Fruit fly (Drosophila melanogaster) whole organism, wandering third instar larva: Measurements from ENCODE around the gene Uch.

Experiments
- Abd-B ChIP-seq: fragments of >200 bp; optimal IDR thresholded peaks from 2 replicates; lab custom pipeline; 2017; ENCODE audit warnings: missing biosample characterization, missing genetic modification characterization
- CG32264 ChIP-seq: fragments of 200-800 bp; sonication (Bioruptor generic); optimal IDR thresholded peaks from 2 replicates; lab custom pipeline; 2016; ENCODE audit warnings: missing biosample characterization, missing genetic modification characterization
- CG9705 ChIP-seq: fragments of 200-800 bp; sonication (Bioruptor generic); optimal IDR thresholded peaks from 2 replicates; lab custom pipeline; 2018; ENCODE audit warnings: missing biosample characterization, mild to moderate bottlenecking, missing genetic modification characterization
- CrebA ChIP-seq: fragments of 200-800 bp; sonication (Bioruptor generic); optimal IDR thresholded peaks from 2 replicates; lab custom pipeline; 2016; ENCODE audit warnings: missing biosample characterization, mild to moderate bottlenecking, missing genetic modification characterization, borderline replicate concordance
- Dfd ChIP-seq: fragments of >200 bp; optimal IDR thresholded peaks from 2 replicates; lab custom pipeline; 2017; ENCODE audit warnings: missing biosample characterization, missing genetic modification characterization
- Dif ChIP-seq: fragments of 200-275, 200-300 bp; sonication (Bioruptor generic); optimal IDR thresholded peaks from 2 replicates; lab custom pipeline; 2018; ENCODE audit warnings: missing biosample characterization, missing genetic modification characterization; ENCODE audit not compliant: partially characterized antibody
- GATAd ChIP-seq: sonication (Bioruptor generic); optimal IDR thresholded peaks from 2 replicates; lab custom pipeline; 2016; ENCODE audit warnings: missing biosample characterization, missing genetic modification characterization
- HLH106 ChIP-seq: fragments of 200-800 bp; optimal IDR thresholded peaks from 3 replicates; lab custom pipeline; 2019; ENCODE audit warnings: missing biosample characterization, mild to moderate bottlenecking, missing genetic modification characterization, moderate library complexity
- Hnf4 ChIP-seq: fragments of 200-800 bp; sonication (Bioruptor generic); optimal IDR thresholded peaks from 2 replicates; lab custom pipeline; 2016; ENCODE audit warnings: missing biosample characterization, mild to moderate bottlenecking, missing genetic modification characterization
- Hr78 ChIP-seq: fragments of >200 bp; optimal IDR thresholded peaks from 2 replicates; lab custom pipeline; 2017; ENCODE audit warnings: missing biosample characterization, missing genetic modification characterization
- Hr83 ChIP-seq: fragments of 200-300 bp; sonication (Bioruptor generic); optimal IDR thresholded peaks from 2 replicates; lab custom pipeline; 2016; ENCODE audit warnings: missing biosample characterization, mild to moderate bottlenecking, missing genetic modification characterization, moderate library complexity; ENCODE audit not compliant: poor library complexity, severe bottlenecking
- Jra ChIP-seq: sonication (Bioruptor generic); optimal IDR thresholded peaks from 2 replicates; lab custom pipeline; 2016; ENCODE audit warnings: missing biosample characterization, missing genetic modification characterization
- Mio ChIP-seq: sonication (Bioruptor generic); optimal IDR thresholded peaks from 2 replicates; lab custom pipeline; 2016; ENCODE audit warnings: missing biosample characterization, missing genetic modification characterization
- Myc ChIP-seq: fragments of >200 bp; optimal IDR thresholded peaks from 2 replicates; lab custom pipeline; 2017
- N ChIP-seq: fragments of >200 bp; optimal IDR thresholded peaks from 2 replicates; lab custom pipeline; 2018; ENCODE audit warnings: missing biosample characterization, missing external identifiers, missing genetic modification characterization
- OdsH ChIP-seq: fragments of 200-800 bp; sonication (Bioruptor generic); optimal IDR thresholded peaks from 2 replicates; lab custom pipeline; 2016; ENCODE audit warnings: missing biosample characterization, mild to moderate bottlenecking, missing genetic modification characterization
- Rel ChIP-seq, 2 experiments: fragments of 200-800 bp; sonication (Bioruptor generic) in 1 of 2; optimal IDR thresholded peaks; 2 replicates in 1 of 2; 3 replicates in 1 of 2; lab custom pipeline; 2016 to 2019; ENCODE audit warnings: mild to moderate bottlenecking in 2 of 2, missing biosample characterization in 2 of 2, missing genetic modification characterization in 2 of 2, moderate library complexity in 1 of 2
- Sp1 ChIP-seq: fragments of 200-800 bp; sonication (Bioruptor generic); optimal IDR thresholded peaks from 3 replicates; lab custom pipeline; 2019; ENCODE audit warnings: missing biosample characterization, mild to moderate bottlenecking, missing genetic modification characterization, moderate library complexity
- Vsx2 ChIP-seq: fragments of 200-300, 225-300 bp; sonication (Bioruptor generic); optimal IDR thresholded peaks from 2 replicates; lab custom pipeline; 2018; ENCODE audit warnings: missing biosample characterization, missing genetic modification characterization; ENCODE audit not compliant: partially characterized antibody
- br ChIP-seq: fragments of 200-800 bp; sonication (Bioruptor generic); optimal IDR thresholded peaks from 2 replicates; lab custom pipeline; 2016; ENCODE audit warnings: missing biosample characterization, missing genetic modification characterization
- brk ChIP-seq: fragments of 200-800 bp; sonication (Bioruptor generic); optimal IDR thresholded peaks from 2 replicates; lab custom pipeline; 2016; ENCODE audit warnings: missing biosample characterization, mild to moderate bottlenecking, missing genetic modification characterization
- dl ChIP-seq, 2 experiments: fragments of 175-275, 200-275 bp in 1 of 2; fragments of 200-275 bp in 1 of 2; sonication (Bioruptor generic); optimal IDR thresholded peaks; lab custom pipeline; 2018; ENCODE audit warnings: mild to moderate bottlenecking in 2 of 2, missing biosample characterization in 2 of 2, missing genetic modification characterization in 2 of 2, moderate library complexity in 2 of 2; ENCODE audit not compliant: partially characterized antibody in 2 of 2, insufficient read depth in 1 of 2
- dmrt93B ChIP-seq: fragments of 200-800 bp; sonication (Bioruptor generic); optimal IDR thresholded peaks from 2 replicates; lab custom pipeline; 2018; ENCODE audit warnings: missing biosample characterization, mild to moderate bottlenecking, missing genetic modification characterization
- dsf ChIP-seq: sonication (Bioruptor generic); optimal IDR thresholded peaks from 2 replicates; lab custom pipeline; 2016; ENCODE audit warnings: missing biosample characterization, missing genetic modification characterization, borderline replicate concordance
- ey ChIP-seq: fragments of 200-800 bp; sonication (Bioruptor generic); optimal IDR thresholded peaks from 2 replicates; lab custom pipeline; 2016; ENCODE audit warnings: missing biosample characterization, missing genetic modification characterization
- foxo ChIP-seq, 2 experiments: fragments of 200-800 bp; sonication (Bioruptor generic); optimal IDR thresholded peaks; 2 replicates in 1 of 2; 3 replicates in 1 of 2; lab custom pipeline; 2016 to 2017; ENCODE audit warnings: missing biosample characterization in 2 of 2, missing genetic modification characterization in 2 of 2
- fru ChIP-seq: fragments of 200-800 bp; sonication (Bioruptor generic); optimal IDR thresholded peaks from 3 replicates; lab custom pipeline; 2016; ENCODE audit warnings: missing biosample characterization, mild to moderate bottlenecking, missing genetic modification characterization
- h ChIP-seq: fragments of 200-800 bp; sonication (Bioruptor generic); optimal IDR thresholded peaks from 3 replicates; lab custom pipeline; 2016; ENCODE audit warnings: missing biosample characterization, mild to moderate bottlenecking, missing genetic modification characterization
- jim ChIP-seq: fragments of 175-275, 200-325 bp; sonication (Bioruptor generic); optimal IDR thresholded peaks from 2 replicates; lab custom pipeline; 2016; ENCODE audit warnings: missing biosample characterization, mild to moderate bottlenecking, missing genetic modification characterization
- lola ChIP-seq: fragments of >200 bp; optimal IDR thresholded peaks from 2 replicates; lab custom pipeline; 2017; ENCODE audit warnings: missing biosample characterization, missing genetic modification characterization
- pan ChIP-seq: fragments of >200 bp; optimal IDR thresholded peaks from 2 replicates; lab custom pipeline; 2017
- psq ChIP-seq: fragments of 200-800 bp; sonication (Bioruptor generic); optimal IDR thresholded peaks from 3 replicates; lab custom pipeline; 2017; ENCODE audit warnings: missing biosample characterization, mild to moderate bottlenecking, missing genetic modification characterization, moderate library complexity
- rgr ChIP-seq: fragments of 200-800 bp; sonication (Bioruptor generic); optimal IDR thresholded peaks from 3 replicates; lab custom pipeline; 2016; ENCODE audit warnings: missing biosample characterization, mild to moderate bottlenecking, missing genetic modification characterization
- sage ChIP-seq: fragments of 200-800 bp; sonication (Bioruptor generic); optimal IDR thresholded peaks from 2 replicates; lab custom pipeline; 2016; ENCODE audit warnings: missing biosample characterization, mild to moderate bottlenecking, missing genetic modification characterization
- sv ChIP-seq: fragments of 200-800 bp; sonication (Bioruptor generic); optimal IDR thresholded peaks from 3 replicates; lab custom pipeline; 2016; ENCODE audit warnings: missing biosample characterization, missing genetic modification characterization
- tai ChIP-seq: sonication (Bioruptor generic); optimal IDR thresholded peaks from 2 replicates; lab custom pipeline; 2016; ENCODE audit warnings: missing biosample characterization, missing genetic modification characterization
- usp ChIP-seq: fragments of >200 bp; optimal IDR thresholded peaks from 2 replicates; lab custom pipeline; 2017; ENCODE audit warnings: missing biosample characterization, missing genetic modification characterization
- woc ChIP-seq: sonication (Bioruptor generic); optimal IDR thresholded peaks from 2 replicates; lab custom pipeline; 2016; ENCODE audit warnings: missing biosample characterization, mild to moderate bottlenecking, missing genetic modification characterization

Gene Uch

DNA sequence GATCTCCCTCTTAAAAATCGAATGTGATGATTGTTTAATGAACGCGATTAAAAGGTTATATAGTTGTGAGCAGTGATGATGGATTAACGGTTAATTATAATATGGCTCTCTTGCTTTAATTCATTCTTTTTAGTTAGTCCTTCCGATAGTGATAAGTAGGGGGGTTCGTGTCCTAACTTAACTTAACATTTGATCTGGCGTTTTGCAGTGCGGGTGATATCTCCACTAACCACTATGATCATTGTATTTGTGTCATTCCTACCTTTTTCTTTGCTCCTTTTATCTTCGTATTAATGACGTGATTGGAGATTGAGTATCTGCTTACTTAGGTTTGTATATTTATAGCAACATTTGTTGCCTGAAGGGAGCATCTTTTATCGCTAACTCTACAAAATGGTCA is 18.7 kb downstream of the Uch start:
- TF ChIP-seq ey = no peak
- no peak for TF ChIP-seq CrebA
- no peak for TF ChIP-seq dl (GFP tag; optimal IDR thresholded peaks at IDR 0.05; lab: Kevin White, UChicago; ENCODE audit: insufficient read depth in 1 of 2, partially characterized antibody in 2 of 2)
- TF ChIP-seq Myc = no peak
- no peak for TF ChIP-seq Vsx2
- no peak for TF ChIP-seq Hnf4 (GFP tag; lab: Kevin White, UChicago)
- TF ChIP-seq woc (GFP tag; lab: Kevin White, UChicago) = no peak
- TF ChIP-seq sv (GFP tag; lab: Kevin White, UChicago) = no peak
- TF ChIP-seq pan = no peak

DNA sequence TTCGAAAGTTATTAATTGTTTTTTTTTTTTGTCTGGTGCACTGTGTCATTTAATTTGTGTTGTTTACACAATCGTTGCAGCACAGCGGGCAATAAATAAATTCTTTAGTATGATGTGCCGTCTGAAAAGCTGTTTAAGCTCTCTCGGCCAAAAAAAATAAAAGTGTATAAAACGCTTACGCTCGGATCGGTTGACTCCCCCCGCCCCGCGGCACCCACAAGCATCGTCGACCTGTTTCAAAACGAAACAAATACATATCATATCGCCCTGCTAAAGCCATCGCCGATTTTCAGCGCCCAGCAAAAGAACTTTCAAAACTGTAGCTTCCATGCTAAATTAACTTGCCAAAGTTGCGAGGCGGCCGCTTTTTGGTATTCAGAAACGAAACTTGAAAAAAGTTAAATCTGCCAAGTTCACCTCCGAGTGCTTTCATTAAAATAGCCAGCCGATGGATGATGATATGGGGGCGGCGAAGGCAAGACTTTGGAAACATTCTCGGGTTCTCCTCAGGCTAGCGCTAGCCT is 19.6 kb downstream of the Uch start:
- TF ChIP-seq sv (GFP tag; lab: Kevin White, UChicago) = no peak
- TF ChIP-seq Hnf4 (GFP tag; lab: Kevin White, UChicago) = no peak
- TF ChIP-seq Vsx2 = peak; percentile 32
- no peak for TF ChIP-seq rgr
- TF ChIP-seq h (GFP tag; lab: Kevin White, UChicago) = peak; percentile 2
- no peak for TF ChIP-seq HLH106 (tag; lab: Kevin White, UChicago)
- TF ChIP-seq Rel (GFP tag; optimal IDR thresholded peaks at IDR 0.05; lab: Kevin White, UChicago) = no peak
- peak; percentile 30 for TF ChIP-seq Rel (tag; optimal IDR thresholded peaks at IDR 0.05; lab: Kevin White, UChicago)
- peak; percentile 67 for TF ChIP-seq Dif (GFP tag; lab: Kevin White, UChicago)
- peak; percentile 4 for TF ChIP-seq sage (GFP tag; lab: Kevin White, UChicago)
- TF ChIP-seq, all 38 proteins: peak for 5

DNA sequence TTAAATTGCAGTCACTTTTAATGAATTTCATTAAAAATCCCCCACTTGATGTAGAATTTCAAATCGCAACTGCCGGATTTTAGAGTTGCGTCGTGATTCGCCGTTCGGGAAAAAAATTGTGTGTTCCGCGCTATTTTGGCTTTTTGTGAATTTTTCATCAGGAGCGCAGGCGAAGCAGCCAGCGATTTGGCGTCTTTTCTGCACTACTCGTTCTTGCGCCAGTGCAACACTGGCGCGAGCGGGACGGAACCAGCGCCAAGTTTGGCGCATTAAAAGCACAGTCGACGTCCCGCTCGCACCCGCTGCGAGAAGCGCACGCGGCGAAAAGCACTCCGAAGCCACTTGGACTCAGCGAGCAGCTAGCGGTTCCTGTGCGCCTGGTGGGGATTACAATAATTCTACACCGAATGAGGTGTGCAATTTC is 20.6 kb downstream of the Uch start:
- TF ChIP-seq HLH106 (tag; lab: Kevin White, UChicago) = peak; percentile 55
- peak; percentile 90 for TF ChIP-seq Dif (GFP tag; lab: Kevin White, UChicago)
- TF ChIP-seq ey = no peak
- TF ChIP-seq CrebA = peak; percentile 76
- no peak for TF ChIP-seq tai
- TF ChIP-seq Rel (GFP tag; optimal IDR thresholded peaks at IDR 0.05; lab: Kevin White, UChicago) = no peak
- peak; percentile 95 for TF ChIP-seq Rel (tag; optimal IDR thresholded peaks at IDR 0.05; lab: Kevin White, UChicago)
- TF ChIP-seq OdsH (GFP tag; lab: Kevin White, UChicago) = peak; percentile 46
- TF ChIP-seq sage (GFP tag; lab: Kevin White, UChicago) = no peak
- TF ChIP-seq woc (GFP tag; lab: Kevin White, UChicago) = no peak
- no peak for TF ChIP-seq dsf (GFP tag; lab: Kevin White, UChicago)
- TF ChIP-seq Dfd = no peak
- TF ChIP-seq Mio = no peak
- peak; percentile 83 for TF ChIP-seq h (GFP tag; lab: Kevin White, UChicago)
- no peak for TF ChIP-seq sv (GFP tag; lab: Kevin White, UChicago)
- TF ChIP-seq brk (GFP tag; lab: Kevin White, UChicago) = no peak
- peak; percentile 18 for TF ChIP-seq dmrt93B (GFP tag; lab: Kevin White, UChicago)
- TF ChIP-seq rgr = peak; percentile 44
- peak; percentile 51 for TF ChIP-seq Sp1 (GFP tag; lab: Kevin White, UChicago)
- no peak for TF ChIP-seq jim (GFP tag; lab: Kevin White, UChicago)
- TF ChIP-seq br (GFP tag; lab: Kevin White, UChicago) = peak; percentile 9
- peak; percentile 40 to 86 for TF ChIP-seq dl (GFP tag; optimal IDR thresholded peaks at IDR 0.05; lab: Kevin White, UChicago; ENCODE audit: insufficient read depth in 1 of 2, partially characterized antibody in 2 of 2)
- no peak for TF ChIP-seq pan
- TF ChIP-seq Hr83 (GFP tag; lab: Kevin White, UChicago) = peak; percentile 55
- peak; percentile 32 for TF ChIP-seq CG9705 (GFP tag; lab: Kevin White, UChicago)
- TF ChIP-seq Hr78 (GFP tag; lab: Kevin White, UChicago) = no peak
- TF ChIP-seq Vsx2 = peak; percentile 94
- peak; percentile 44 for TF ChIP-seq Myc
- no peak for TF ChIP-seq N (GFP tag; lab: Kevin White, UChicago)
- TF ChIP-seq Hnf4 (GFP tag; lab: Kevin White, UChicago) = no peak
- peak; percentile 13 for TF ChIP-seq psq
- no peak for TF ChIP-seq usp (GFP tag; lab: Kevin White, UChicago)
- TF ChIP-seq foxo (GFP tag; optimal IDR thresholded peaks at IDR 0.05; lab: Kevin White, UChicago) = peak; percentile 1 to 13
- no peak for TF ChIP-seq CG32264 (GFP tag; lab: Kevin White, UChicago)
- no peak for TF ChIP-seq lola
- no peak for TF ChIP-seq Jra (GFP tag; lab: Kevin White, UChicago)
- no peak for TF ChIP-seq Abd-B (GFP tag; lab: Kevin White, UChicago)
- no peak for TF ChIP-seq GATAd
- TF ChIP-seq fru = peak; percentile 23
